Worm (Caenorhabditis elegans) whole organism, L1 larva: ENCODE measurements around the gene C14A4.7.

ENCODE experiments used
- C34B4.2 ChIP-seq: sonication (generic microtip); optimal IDR thresholded peaks from 2 replicates; lab custom pipeline; 2017; ENCODE audit warnings: mild to moderate bottlenecking, missing genetic modification characterization, missing compliant biosample characterization
- alr-1 ChIP-seq: fragments of 200-800 bp; sonication (Bioruptor generic); optimal IDR thresholded peaks from 2 replicates; lab custom pipeline; 2018; ENCODE audit warnings: borderline replicate concordance, mild to moderate bottlenecking, missing genetic modification characterization, missing compliant biosample characterization
- aly-2 ChIP-seq: fragments of 150-350 bp; optimal IDR thresholded peaks from 2 replicates; lab custom pipeline; 2014; ENCODE audit warnings: missing biosample characterization, missing genetic modification characterization
- blmp-1 ChIP-seq: fragments of 150-350 bp; optimal IDR thresholded peaks from 2 replicates; lab custom pipeline; 2014; ENCODE audit warnings: missing biosample characterization, missing genetic modification characterization
- ceh-63 ChIP-seq: fragments of 200-800 bp; sonication (Bioruptor generic); optimal IDR thresholded peaks from 2 replicates; lab custom pipeline; 2018; ENCODE audit warnings: mild to moderate bottlenecking, missing genetic modification characterization, missing compliant biosample characterization
- ceh-8 ChIP-seq: fragments of 200-800 bp; sonication (Bioruptor generic); optimal IDR thresholded peaks from 2 replicates; lab custom pipeline; 2018; ENCODE audit warnings: mild to moderate bottlenecking, missing genetic modification characterization, moderate library complexity, missing compliant biosample characterization
- ceh-82 ChIP-seq, 3 experiments: fragments of 150-350 bp in 1 of 3; sonication (generic microtip) in 2 of 3; optimal IDR thresholded peaks; 2 replicates each; lab custom pipeline; 2014 to 2017; ENCODE audit warnings: missing biosample characterization in 3 of 3, missing genetic modification characterization in 3 of 3
- dsc-1 ChIP-seq: sonication (generic microtip); optimal IDR thresholded peaks from 2 replicates; lab custom pipeline; 2016; ENCODE audit warnings: mild to moderate bottlenecking, missing genetic modification characterization, missing compliant biosample characterization
- efl-1 ChIP-seq, 4 experiments: fragments of 150-350 bp; optimal IDR thresholded peaks in 3 of 4; peaks in 1 of 4; 1 replicate in 1 of 4; 2 replicates in 3 of 4; lab custom pipeline; 2014; ENCODE audit warnings: missing biosample characterization in 2 of 4, missing genetic modification characterization in 2 of 4, missing genetic modification reagents in 2 of 4
- efl-3 ChIP-seq: fragments of 200-800 bp; sonication (Bioruptor generic); optimal IDR thresholded peaks from 2 replicates; lab custom pipeline; 2018; ENCODE audit warnings: mild to moderate bottlenecking, missing genetic modification characterization, missing compliant biosample characterization
- egl-13 ChIP-seq: sonication (generic microtip); optimal IDR thresholded peaks from 2 replicates; lab custom pipeline; 2016; ENCODE audit warnings: missing genotype, missing genetic modification reagents, missing genetic modification characterization, missing compliant biosample characterization
- elt-2 ChIP-seq: sonication (generic microtip); optimal IDR thresholded peaks from 2 replicates; lab custom pipeline; 2016; ENCODE audit warnings: missing genetic modification characterization, mild to moderate bottlenecking, inconsistent platforms, missing compliant biosample characterization, missing genetic modification reagents
- elt-3 ChIP-seq, 6 experiments: fragments of 150-350 bp in 1 of 6; sonication (generic microtip); optimal IDR thresholded peaks; 2 replicates each; lab custom pipeline; 2017 to 2018; ENCODE audit warnings: missing biosample characterization in 6 of 6, missing genetic modification characterization in 6 of 6, inconsistent platforms in 1 of 6
- ets-5 ChIP-seq: fragments of 200-800 bp; sonication (Bioruptor generic); IDR thresholded peaks from 2 replicates; pipeline ENCODE4 v1.3.6; 2022; ENCODE audit warnings: missing genetic modification characterization, missing compliant biosample characterization
- fkh-8 ChIP-seq: sonication (generic microtip); optimal IDR thresholded peaks from 2 replicates; lab custom pipeline; 2016; ENCODE audit warnings: mild to moderate bottlenecking, missing genetic modification characterization, missing compliant biosample characterization
- fos-1 ChIP-seq: fragments of 150-350 bp; optimal IDR thresholded peaks from 2 replicates; lab custom pipeline; 2014; ENCODE audit warnings: missing biosample characterization, missing genetic modification characterization
- grh-1 ChIP-seq: fragments of 200-800 bp; sonication (Bioruptor generic); IDR thresholded peaks from 2 replicates; pipeline ENCODE4 v1.3.6; 2022; ENCODE audit warnings: missing genetic modification reagents, missing genetic modification characterization, missing compliant biosample characterization
- hlh-17 ChIP-seq: fragments of 200-800 bp; sonication (Bioruptor generic); optimal IDR thresholded peaks from 2 replicates; lab custom pipeline; 2018; ENCODE audit warnings: missing genetic modification characterization, mild to moderate bottlenecking, missing compliant biosample characterization, moderate library complexity, borderline replicate concordance
- hpl-2 ChIP-seq: fragments of 150-350 bp; optimal IDR thresholded peaks from 2 replicates; lab custom pipeline; 2014; ENCODE audit warnings: missing biosample characterization, missing genetic modification reagents, missing genetic modification characterization
- jun-1 ChIP-seq: fragments of 150-350 bp; optimal IDR thresholded peaks from 2 replicates; lab custom pipeline; 2014; ENCODE audit warnings: missing biosample characterization, missing genetic modification reagents, missing genetic modification characterization
- lin-13 ChIP-seq: fragments of 150-350 bp; optimal IDR thresholded peaks from 2 replicates; lab custom pipeline; 2014; ENCODE audit warnings: missing biosample characterization, missing genetic modification reagents, missing genetic modification characterization
- lin-15B ChIP-seq: fragments of 150-350 bp; sonication (generic microtip); optimal IDR thresholded peaks from 3 replicates; lab custom pipeline; 2014; ENCODE audit warnings: missing biosample characterization, missing genetic modification characterization
- lin-35 ChIP-seq, 2 experiments: fragments of 150-350 bp; optimal IDR thresholded peaks; 2 replicates each; lab custom pipeline; 2014; ENCODE audit warnings: missing biosample characterization in 2 of 2, missing genetic modification characterization in 2 of 2, missing genetic modification reagents in 2 of 2
- lin-39 ChIP-seq: fragments of 150-350 bp; optimal IDR thresholded peaks from 2 replicates; lab custom pipeline; 2014; ENCODE audit warnings: missing biosample characterization, missing genetic modification reagents, missing genetic modification characterization
- lir-3 ChIP-seq: sonication (generic microtip); optimal IDR thresholded peaks from 2 replicates; lab custom pipeline; 2016; ENCODE audit warnings: mild to moderate bottlenecking, missing genetic modification characterization, moderate library complexity, missing compliant biosample characterization; ENCODE audit not compliant: poor library complexity
- lsy-2 ChIP-seq, 2 experiments: fragments of 150-350 bp; optimal IDR thresholded peaks; 2 replicates each; lab custom pipeline; 2014; ENCODE audit warnings: missing biosample characterization in 2 of 2, missing genetic modification characterization in 2 of 2
- mef-2 ChIP-seq: fragments of 150-350 bp; optimal IDR thresholded peaks from 2 replicates; lab custom pipeline; 2014; ENCODE audit warnings: missing biosample characterization, missing genetic modification characterization
- mep-1 ChIP-seq: fragments of 150-350 bp; optimal IDR thresholded peaks from 2 replicates; lab custom pipeline; 2014; ENCODE audit warnings: missing biosample characterization, missing genetic modification characterization
- nhr-20 ChIP-seq: sonication (generic microtip); optimal IDR thresholded peaks from 2 replicates; lab custom pipeline; 2016; ENCODE audit warnings: mild to moderate bottlenecking, missing genetic modification characterization, missing compliant biosample characterization
- nhr-28 ChIP-seq: fragments of 150-350 bp; optimal IDR thresholded peaks from 2 replicates; lab custom pipeline; 2014; ENCODE audit warnings: missing biosample characterization, missing genetic modification characterization
- nhr-76 ChIP-seq: sonication (generic microtip); optimal IDR thresholded peaks from 2 replicates; lab custom pipeline; 2017; ENCODE audit warnings: missing biosample characterization, missing genetic modification characterization
- nhr-77 ChIP-seq: fragments of 150-350 bp; optimal IDR thresholded peaks from 2 replicates; lab custom pipeline; 2014; ENCODE audit warnings: missing biosample characterization, missing genetic modification characterization
- nhr-84 ChIP-seq: sonication (generic microtip); optimal IDR thresholded peaks from 2 replicates; lab custom pipeline; 2017; ENCODE audit warnings: missing biosample characterization, missing genetic modification characterization
- nhr-90 ChIP-seq: sonication (generic microtip); optimal IDR thresholded peaks from 2 replicates; lab custom pipeline; 2016; ENCODE audit warnings: mild to moderate bottlenecking, missing genetic modification characterization, missing compliant biosample characterization; ENCODE audit not compliant: poor library complexity
- pax-3 ChIP-seq: fragments of 200-800 bp; sonication (Bioruptor generic); optimal IDR thresholded peaks from 2 replicates; lab custom pipeline; 2018; ENCODE audit warnings: mild to moderate bottlenecking, missing genetic modification characterization, moderate library complexity, missing compliant biosample characterization
- rnt-1 ChIP-seq: sonication (generic microtip); optimal IDR thresholded peaks from 2 replicates; lab custom pipeline; 2016; ENCODE audit warnings: mild to moderate bottlenecking, missing genetic modification characterization, moderate library complexity, missing compliant biosample characterization
- skn-1 ChIP-seq: fragments of 150-350 bp; optimal IDR thresholded peaks from 2 replicates; lab custom pipeline; 2014; ENCODE audit warnings: missing biosample characterization, missing genetic modification characterization
- snpc-4 ChIP-seq: fragments of 150-350 bp; optimal IDR thresholded peaks from 2 replicates; lab custom pipeline; 2014; ENCODE audit warnings: missing biosample characterization, missing genetic modification characterization
- snu-23 ChIP-seq: sonication (generic microtip); optimal IDR thresholded peaks from 2 replicates; lab custom pipeline; 2016; ENCODE audit warnings: missing genetic modification characterization, missing compliant biosample characterization
- sup-37 ChIP-seq: fragments of 200-800 bp; sonication (Bioruptor generic); optimal IDR thresholded peaks from 2 replicates; lab custom pipeline; 2018; ENCODE audit warnings: mild to moderate bottlenecking, missing genetic modification characterization, missing compliant biosample characterization
- swsn-7 ChIP-seq: sonication (generic microtip); optimal IDR thresholded peaks from 2 replicates; lab custom pipeline; 2016; ENCODE audit warnings: missing genetic modification characterization, missing compliant biosample characterization
- unc-30 ChIP-seq: sonication (generic microtip); optimal IDR thresholded peaks from 2 replicates; lab custom pipeline; 2017; ENCODE audit warnings: missing biosample characterization, missing genetic modification characterization
- vab-15 ChIP-seq: sonication (generic microtip); optimal IDR thresholded peaks from 2 replicates; lab custom pipeline; 2017; ENCODE audit warnings: missing genotype, mild to moderate bottlenecking, missing genetic modification characterization, missing compliant biosample characterization
- xbp-1 ChIP-seq: sonication (generic microtip); optimal IDR thresholded peaks from 2 replicates; lab custom pipeline; 2016; ENCODE audit warnings: missing genetic modification characterization, missing compliant biosample characterization
- zag-1 ChIP-seq: fragments of 150-350 bp; optimal IDR thresholded peaks from 2 replicates; lab custom pipeline; 2014; ENCODE audit warnings: missing biosample characterization, missing genetic modification characterization

C14A4.7 gene

DNA sequence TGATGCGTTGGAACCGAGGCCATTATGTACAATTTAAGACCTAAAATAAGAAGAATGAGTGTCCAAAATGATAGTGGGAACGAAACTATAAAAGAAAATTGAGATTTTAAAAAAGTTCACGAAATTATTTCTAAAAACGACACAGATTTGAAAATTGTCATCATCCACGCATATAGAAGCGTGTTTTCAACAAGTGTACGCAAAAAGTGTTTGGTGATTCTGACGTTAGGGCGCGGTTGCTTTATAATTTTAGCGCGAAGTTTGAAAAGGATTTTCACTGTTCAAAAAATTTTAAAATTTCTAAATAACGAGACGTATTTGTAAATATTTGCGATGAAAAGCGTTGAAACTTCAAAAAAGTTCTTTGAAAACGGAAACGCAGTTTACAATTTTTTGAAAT, 33.0 kb downstream of the C14A4.7 start, which contains the start of gene cdc-48.1 (continued):
- peak; percentile 100 for TF ChIP-seq lin-13
- peak; percentile 100 for TF ChIP-seq lin-35 (GFP tag; optimal IDR thresholded peaks at IDR 0.05; lab: Kevin White, UChicago)
- TF ChIP-seq unc-30 (tag; lab: Kevin White, UChicago): peak; percentile 99
- peak; percentile 100 for TF ChIP-seq vab-15 (tag; lab: Kevin White, UChicago)
- peak; percentile 95 for TF ChIP-seq snpc-4
- peak; percentile 99 for TF ChIP-seq sup-37
- TF ChIP-seq alr-1: no peak
- TF ChIP-seq nhr-20 (tag; lab: Kevin White, UChicago): peak; percentile 100
- peak; percentile 88 for TF ChIP-seq efl-3 (GFP tag; lab: Kevin White, UChicago)
- peak; percentile 100 for TF ChIP-seq skn-1 (tag; lab: Kevin White, UChicago)
- TF ChIP-seq mep-1 (tag; lab: Kevin White, UChicago): peak; percentile 100
- TF ChIP-seq lin-39 (tag; lab: Kevin White, UChicago): peak; percentile 100
- TF ChIP-seq pax-3 (tag; lab: Kevin White, UChicago): peak; percentile 99
- TF ChIP-seq C34B4.2 (tag; lab: Kevin White, UChicago): peak; percentile 94
- TF ChIP-seq ceh-63: peak; percentile 91
- peak; percentile 100 for TF ChIP-seq snu-23 (GFP tag; lab: Kevin White, UChicago)
- TF ChIP-seq dsc-1: peak; percentile 100
- TF ChIP-seq nhr-84 (tag; lab: Kevin White, UChicago): peak; percentile 98
- TF ChIP-seq fkh-8 (tag; lab: Kevin White, UChicago): peak; percentile 100
- TF ChIP-seq nhr-76 (tag; lab: Kevin White, UChicago): peak; percentile 88
- TF ChIP-seq zag-1 (tag; lab: Kevin White, UChicago): peak; percentile 100
- peak; percentile 100 for TF ChIP-seq aly-2 (tag; lab: Kevin White, UChicago)
- TF ChIP-seq ceh-8 (GFP tag; lab: Kevin White, UChicago): peak; percentile 99
- peak; percentile 100 for TF ChIP-seq rnt-1 (tag; lab: Kevin White, UChicago)
- TF ChIP-seq jun-1: peak; percentile 99
- peak; percentile 98 for TF ChIP-seq lir-3
- peak; percentile 100 for TF ChIP-seq egl-13 (tag; lab: Kevin White, UChicago)
- peak; percentile 97 for TF ChIP-seq elt-2
- TF ChIP-seq nhr-77 (tag; lab: Kevin White, UChicago): peak; percentile 100
- TF ChIP-seq mef-2 (tag; lab: Kevin White, UChicago): peak; percentile 98
- TF ChIP-seq hpl-2 (GFP tag; lab: Kevin White, UChicago): peak; percentile 99
- TF ChIP-seq fos-1 (tag; lab: Kevin White, UChicago): peak; percentile 100
- no peak for TF ChIP-seq hlh-17 (GFP tag; lab: Kevin White, UChicago)
- peak; percentile 95 for TF ChIP-seq blmp-1 (tag; lab: Kevin White, UChicago)
- TF ChIP-seq efl-1 (optimal IDR thresholded peaks at IDR 0.05; lab: Kevin White, UChicago): peak; percentile 100
- peak; percentile 100 for TF ChIP-seq efl-1 (GFP tag; optimal IDR thresholded peaks at IDR 0.05 in 1 of 2; lab: Kevin White, UChicago)
- TF ChIP-seq lin-15B: peak; percentile 100
- peak; percentile 98 to 99 for TF ChIP-seq lsy-2 (tag; optimal IDR thresholded peaks at IDR 0.05; lab: Kevin White, UChicago)
- peak; percentile 77 for TF ChIP-seq nhr-28 (tag; lab: Kevin White, UChicago)
- TF ChIP-seq swsn-7 (tag; lab: Kevin White, UChicago): peak; percentile 100
- TF ChIP-seq nhr-90 (tag; lab: Kevin White, UChicago): peak; percentile 100
- TF ChIP-seq ets-5 (GFP tag; lab: Robert Waterston, UW): peak; percentile 97; the same call in 1 of the 2 replicates
- TF ChIP-seq xbp-1 (tag; lab: Kevin White, UChicago): peak; percentile 100
- peak; percentile 100 for TF ChIP-seq grh-1
- TF ChIP-seq ceh-82 (tag; optimal IDR thresholded peaks at IDR 0.05; lab: Kevin White, UChicago): peak; percentile 100
- TF ChIP-seq elt-3 (tag; optimal IDR thresholded peaks at IDR 0.05; lab: Kevin White, UChicago): peak; percentile 99 to 100 (median 100)
